Fruit fly (Drosophila melanogaster) whole organism, adult: ENCODE results near the gene Mad.
A peak's percentile ranks its signal among the peaks of the same experiment; 100 is the strongest.

Experiments
- CG11617 ChIP-seq: fragments of 200-800 bp; sonication (Bioruptor generic); optimal IDR thresholded peaks from 2 replicates; lab custom pipeline; 2017; ENCODE audit warnings: mild to moderate bottlenecking, missing biosample characterization, missing genetic modification reagents, missing genetic modification characterization
- CG12768 ChIP-seq: fragments of 200-800 bp; sonication (Bioruptor generic); optimal IDR thresholded peaks from 2 replicates; lab custom pipeline; 2017; ENCODE audit warnings: missing biosample characterization, missing genetic modification characterization, mild to moderate bottlenecking, moderate library complexity, missing genetic modification reagents
- CG14711 ChIP-seq: fragments of 200-800 bp; sonication (Bioruptor generic); optimal IDR thresholded peaks from 2 replicates; lab custom pipeline; 2018; ENCODE audit warnings: missing biosample characterization, mild to moderate bottlenecking, missing genetic modification characterization, moderate library complexity
- CG1620 ChIP-seq: fragments of 200-800 bp; sonication (Bioruptor generic); optimal IDR thresholded peaks from 2 replicates; lab custom pipeline; 2016; ENCODE audit warnings: missing biosample characterization, missing genetic modification characterization
- CG33017 ChIP-seq: fragments of 200-800 bp; sonication (Bioruptor generic); optimal IDR thresholded peaks from 2 replicates; lab custom pipeline; 2018; ENCODE audit warnings: missing biosample characterization, mild to moderate bottlenecking, missing genetic modification characterization, moderate library complexity
- CG5204 ChIP-seq: fragments of 200-800 bp; sonication (Bioruptor generic); optimal IDR thresholded peaks from 2 replicates; lab custom pipeline; 2016; ENCODE audit warnings: missing biosample characterization, missing genetic modification characterization
- CG7045 ChIP-seq: fragments of 200-800 bp; sonication (Bioruptor generic); optimal IDR thresholded peaks from 2 replicates; lab custom pipeline; 2017; ENCODE audit warnings: missing biosample characterization, mild to moderate bottlenecking, missing genetic modification characterization
- CG7101 ChIP-seq: fragments of 200-800 bp; sonication (Bioruptor generic); optimal IDR thresholded peaks from 2 replicates; lab custom pipeline; 2018; ENCODE audit warnings: missing biosample characterization, mild to moderate bottlenecking, missing genetic modification characterization, moderate library complexity
- Clk ChIP-seq: fragments of 200-800 bp; sonication (Bioruptor generic); optimal IDR thresholded peaks from 2 replicates; lab custom pipeline; 2017; ENCODE audit warnings: missing biosample characterization, missing genetic modification characterization
- Crg-1 ChIP-seq: fragments of 200-800 bp; sonication (Bioruptor generic); optimal IDR thresholded peaks from 2 replicates; lab custom pipeline; 2016; ENCODE audit warnings: missing biosample characterization, missing genetic modification characterization
- Hr96 ChIP-seq: fragments of 200-800 bp; sonication (Bioruptor generic); optimal IDR thresholded peaks from 2 replicates; lab custom pipeline; 2016; ENCODE audit warnings: missing biosample characterization, missing genetic modification characterization
- Mnt ChIP-seq: fragments of 200-800 bp; sonication (Bioruptor generic); optimal IDR thresholded peaks from 2 replicates; lab custom pipeline; 2016; ENCODE audit warnings: missing biosample characterization, mild to moderate bottlenecking, missing genetic modification characterization
- bab1 ChIP-seq: fragments of 200-800 bp; sonication (Bioruptor generic); optimal IDR thresholded peaks from 3 replicates; lab custom pipeline; 2019; ENCODE audit warnings: missing biosample characterization, mild to moderate bottlenecking, missing genetic modification characterization, moderate library complexity
- cic ChIP-seq: fragments of 200-800 bp; sonication (Bioruptor generic); optimal IDR thresholded peaks from 2 replicates; lab custom pipeline; 2017; ENCODE audit warnings: missing biosample characterization, mild to moderate bottlenecking, missing genetic modification characterization, moderate library complexity
- cnc ChIP-seq, 2 experiments: fragments of >200 bp; optimal IDR thresholded peaks; 2 replicates each; lab custom pipeline; 2017
- kay ChIP-seq: fragments of 200-800 bp; sonication (Bioruptor generic); peaks from one replicate; lab custom pipeline; 2016; ENCODE audit warnings: missing biosample characterization, missing genetic modification characterization, borderline replicate concordance
- ovo ChIP-seq: fragments of 200-800 bp; sonication (Bioruptor generic); optimal IDR thresholded peaks from 2 replicates; lab custom pipeline; 2016; ENCODE audit warnings: missing biosample characterization, missing genetic modification characterization
- pad ChIP-seq: fragments of 200-800 bp; sonication (Bioruptor generic); optimal IDR thresholded peaks from 3 replicates; lab custom pipeline; 2017; ENCODE audit warnings: missing biosample characterization, missing genetic modification characterization, mild to moderate bottlenecking, moderate library complexity, missing genetic modification reagents
- tj ChIP-seq: fragments of 200-800 bp; sonication (Bioruptor generic); optimal IDR thresholded peaks from 3 replicates; lab custom pipeline; 2017; ENCODE audit warnings: missing biosample characterization, mild to moderate bottlenecking, missing genetic modification characterization, moderate library complexity
- toe ChIP-seq: fragments of 200-800 bp; sonication (Bioruptor generic); optimal IDR thresholded peaks from 2 replicates; lab custom pipeline; 2016; ENCODE audit warnings: missing biosample characterization, missing genetic modification characterization

Gene Mad

dm6 chr2L:3128335-3128734 is 31.1 kb downstream of the Mad start, which contains the start of gene CG15403:
CG15403 (plus strand) TSS chr2L:3128635.
- TF ChIP-seq CG14711 (tag; lab: Kevin White, UChicago) (no peak), CG7101 (tag; lab: Kevin White, UChicago) (no peak), Clk (GFP tag; lab: Kevin White, UChicago) (no peak), toe (GFP tag; lab: Kevin White, UChicago) (no peak), Hr96 (GFP tag; lab: Kevin White, UChicago) (no peak), CG11617 (GFP tag; lab: Kevin White, UChicago) (no peak), ovo (GFP tag; lab: Kevin White, UChicago) (no peak), CG12768 (GFP tag; lab: Kevin White, UChicago) (no peak), pad (GFP tag; lab: Kevin White, UChicago) (no peak), cnc (optimal IDR thresholded peaks at IDR 0.05; lab: Kevin White, UChicago) (no peak), kay (GFP tag; lab: Kevin White, UChicago) (no peak), CG1620 (GFP tag; lab: Kevin White, UChicago) (no peak), CG33017 (tag; lab: Kevin White, UChicago) (no peak)

dm6 chr2L:3127813-3128212 is 31.6 kb downstream of the Mad start:
- TF ChIP-seq kay (GFP tag; lab: Kevin White, UChicago) (no peak), CG5204 (no peak), Clk (GFP tag; lab: Kevin White, UChicago) (no peak), Hr96 (GFP tag; lab: Kevin White, UChicago) (no peak), pad (GFP tag; lab: Kevin White, UChicago) (no peak), CG7045 (GFP tag; lab: Kevin White, UChicago) (no peak), CG33017 (tag; lab: Kevin White, UChicago) (no peak), CG7101 (tag; lab: Kevin White, UChicago) (no peak), bab1 (GFP tag; lab: Kevin White, UChicago) (no peak), ovo (GFP tag; lab: Kevin White, UChicago) (no peak), Mnt (no peak), Crg-1 (no peak), cic (GFP tag; lab: Kevin White, UChicago) (no peak), toe (GFP tag; lab: Kevin White, UChicago) (no peak)

DNA sequence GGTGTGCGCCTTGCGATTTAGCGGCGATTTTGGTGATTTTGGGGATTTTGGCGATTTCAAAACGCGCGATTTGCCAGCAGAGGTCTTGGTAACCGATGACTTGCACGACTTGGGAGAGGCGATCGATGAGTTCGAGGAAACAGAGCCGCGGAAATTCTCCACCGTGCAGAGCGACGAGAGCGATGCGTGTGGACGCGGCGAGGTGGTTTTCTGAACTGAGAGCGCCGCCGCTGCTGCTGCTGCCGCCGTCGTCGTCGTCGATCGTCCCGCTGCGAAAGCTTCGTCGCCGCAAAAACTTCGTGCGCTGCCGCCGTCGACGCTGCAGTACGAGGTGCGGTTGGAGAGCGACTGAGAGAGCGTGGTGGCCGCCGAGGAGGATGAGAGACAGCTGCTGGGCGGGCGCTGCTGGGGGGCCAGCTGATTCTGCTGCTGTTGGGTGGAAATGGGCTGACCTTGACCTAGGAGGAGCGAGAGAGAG is 34.9 kb downstream of the Mad start:
- TF ChIP-seq cnc (optimal IDR thresholded peaks at IDR 0.05; lab: Kevin White, UChicago), result peak in 1 of 2 experiments; percentile 18
- TF ChIP-seq tj (GFP tag; lab: Kevin White, UChicago), result peak; percentile 21
- TF ChIP-seq CG5204, result no peak

- TF ChIP-seq cic (GFP tag; lab: Kevin White, UChicago) (no peak), tj (GFP tag; lab: Kevin White, UChicago) (no peak), CG33017 (tag; lab: Kevin White, UChicago) (no peak), ovo (GFP tag; lab: Kevin White, UChicago) (no peak), CG1620 (GFP tag; lab: Kevin White, UChicago) (no peak), CG12768 (GFP tag; lab: Kevin White, UChicago) (no peak), bab1 (GFP tag; lab: Kevin White, UChicago) (no peak)
Measured at dm6 chr2L:3123562-3124345, 35.7 kb downstream of the Mad start.

DNA sequence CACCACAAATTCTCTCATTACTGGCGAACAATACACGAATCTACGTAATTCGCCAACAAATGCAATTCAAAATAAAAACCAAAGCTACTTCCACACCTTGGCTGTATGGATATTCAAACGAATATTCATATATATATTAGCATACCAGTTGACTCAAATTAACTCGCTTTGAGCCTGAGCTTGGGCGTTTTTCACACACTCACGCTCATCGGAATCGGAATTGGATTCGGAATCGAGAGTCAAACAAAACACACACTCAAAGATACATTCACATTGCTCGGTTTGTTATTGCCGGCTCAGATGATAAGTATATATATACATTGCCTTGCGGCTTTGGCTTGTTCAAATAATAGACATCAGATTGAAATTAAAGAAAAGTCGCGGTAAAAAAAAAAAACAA is 37.2 kb downstream of the Mad start:
- TF ChIP-seq toe (GFP tag; lab: Kevin White, UChicago) (no peak), cnc (optimal IDR thresholded peaks at IDR 0.05; lab: Kevin White, UChicago) (no peak), tj (GFP tag; lab: Kevin White, UChicago) (no peak), bab1 (GFP tag; lab: Kevin White, UChicago) (no peak), Clk (GFP tag; lab: Kevin White, UChicago) (no peak), Hr96 (GFP tag; lab: Kevin White, UChicago) (no peak), CG14711 (tag; lab: Kevin White, UChicago) (no peak), cic (GFP tag; lab: Kevin White, UChicago) (no peak)

dm6 chr2L:3121745-3122144 is 37.7 kb downstream of the Mad start:
- TF ChIP-seq Crg-1 (no peak), CG7045 (GFP tag; lab: Kevin White, UChicago) (no peak), tj (GFP tag; lab: Kevin White, UChicago) (no peak), cic (GFP tag; lab: Kevin White, UChicago) (no peak), Hr96 (GFP tag; lab: Kevin White, UChicago) (no peak), Mnt (no peak)

DNA sequence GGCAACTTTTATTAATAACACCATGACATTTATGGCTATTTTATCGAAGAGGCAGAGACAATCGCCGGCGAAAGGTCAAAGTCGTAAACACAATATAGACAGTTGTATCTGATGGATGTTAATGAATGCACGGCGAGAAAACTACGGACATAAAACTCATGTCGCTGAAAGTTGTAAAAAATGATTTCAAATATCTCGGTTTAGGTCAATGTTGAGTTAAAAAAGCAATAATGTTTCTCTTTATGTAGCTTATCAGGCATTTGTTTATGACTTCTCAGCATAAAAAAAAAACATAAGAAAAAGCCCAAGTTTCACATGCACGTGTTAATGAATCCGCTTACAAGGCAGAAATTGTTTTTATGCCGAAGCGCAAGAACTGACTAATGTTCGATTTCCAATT is 38.1 kb downstream of the Mad start:
- TF ChIP-seq ovo (GFP tag; lab: Kevin White, UChicago), result no peak
- peak; percentile 61 for TF ChIP-seq tj (GFP tag; lab: Kevin White, UChicago)
- no peak for TF ChIP-seq toe (GFP tag; lab: Kevin White, UChicago)
- no peak for TF ChIP-seq Crg-1
- TF ChIP-seq kay (GFP tag; lab: Kevin White, UChicago), result no peak
- no peak for TF ChIP-seq CG12768 (GFP tag; lab: Kevin White, UChicago)
